Worm (Caenorhabditis elegans): ENCODE data around the gene ham-1.

The ham-1 gene

ce11 chrIV:12584146-12584545 lies 42.2 kb downstream of the ham-1 start (continued):
- TF ChIP-seq him-1 (tag; optimal IDR thresholded peaks at IDR 0.05) (no peak), sptf-2 (GFP tag; optimal IDR thresholded peaks at IDR 0.05) (no peak), K12H6.12 (tag; optimal IDR thresholded peaks at IDR 0.05) (peak; percentile 79), nhr-179 (tag; optimal IDR thresholded peaks at IDR 0.05) (no peak), lin-35 (GFP tag; optimal IDR thresholded peaks at IDR 0.05) (no peak), dox-1 (GFP tag; IDR thresholded peaks at IDR 0.05) (no peak), rcor-1 (GFP tag; IDR thresholded peaks at IDR 0.05) (no peak), bed-1 (GFP tag; IDR thresholded peaks at IDR 0.05) (no peak), ceh-79 (tag; optimal IDR thresholded peaks at IDR 0.05) (no peak), lin-26 (GFP tag; IDR thresholded peaks at IDR 0.05) (no peak), somi-1 (GFP tag; optimal IDR thresholded peaks at IDR 0.05) (no peak), hlh-12 (tag; optimal IDR thresholded peaks at IDR 0.05) (no peak), cebp-2 (GFP tag; IDR thresholded peaks at IDR 0.05) (no peak), B0019.2 (GFP tag; conservative IDR thresholded peaks at IDR 0.05) (no peak), hmg-20 (GFP tag; IDR thresholded peaks at IDR 0.05) (no peak), K11D2.4 (GFP tag; IDR thresholded peaks at IDR 0.05) (no peak)

DNA sequence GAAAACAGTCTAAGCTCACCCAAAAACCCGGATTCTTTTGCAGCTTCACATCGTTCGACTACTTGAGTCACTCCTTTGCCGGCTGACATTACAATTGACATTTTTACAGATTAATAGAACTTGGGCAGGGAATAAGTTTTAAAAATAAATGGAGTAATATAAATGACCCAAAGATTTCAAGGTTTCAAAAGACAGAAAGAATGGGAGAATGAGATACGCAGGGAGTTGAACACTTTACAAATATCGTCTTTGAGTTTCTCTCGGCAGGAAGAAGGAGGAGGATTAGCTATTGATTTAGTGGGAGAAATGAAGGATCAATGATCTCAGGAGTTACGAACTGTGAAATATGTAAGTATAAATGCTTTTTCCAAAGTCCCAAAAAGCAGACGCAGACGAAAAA lies 44.0 kb downstream of the ham-1 start, which contains the start of gene K08E7.8:
K08E7.8 (minus strand) TSS at position 101 of the 400 bp plus-strand sequence.
- TF ChIP-seq tbx-9 (tag; optimal IDR thresholded peaks at IDR 0.05; ENCODE audit: borderline replicate concordance), result no peak
- no peak for TF ChIP-seq rpc-1 (optimal IDR thresholded peaks at IDR 0.05)
- TF ChIP-seq rpc-1 (tag; optimal IDR thresholded peaks at IDR 0.05), result no peak
- TF ChIP-seq attf-5 (GFP tag; optimal IDR thresholded peaks at IDR 0.05), result no peak
- TF ChIP-seq ceh-27 (GFP tag; optimal IDR thresholded peaks at IDR 0.05), result no peak
- TF ChIP-seq nfyb-1 (GFP tag; IDR thresholded peaks at IDR 0.05), result no peak

DNA sequence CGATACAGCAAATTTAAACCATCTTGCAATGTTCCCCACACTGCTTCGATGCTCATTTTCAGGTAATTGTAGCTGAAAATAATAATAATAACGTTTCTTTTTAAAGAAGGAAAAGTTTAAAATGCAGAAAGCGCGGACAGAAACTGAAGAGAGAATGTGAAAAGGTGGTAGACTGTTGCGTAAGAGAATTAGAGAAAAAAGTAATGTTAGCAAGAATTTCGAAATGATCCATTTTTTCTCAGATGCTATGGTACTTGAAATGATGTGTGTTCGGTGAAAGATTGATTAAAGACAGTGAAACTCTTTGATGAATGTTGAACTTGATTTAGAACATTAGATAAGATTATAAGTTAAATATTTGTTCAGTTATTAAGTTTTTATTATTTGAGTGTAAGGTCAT lies 48.4 kb downstream of the ham-1 start, which contains the start of gene cul-6:
cul-6 (minus strand) TSS at position 79 of the 400 bp plus-strand sequence.
- TF ChIP-seq cebp-1 (GFP tag; IDR thresholded peaks at IDR 0.05) (no peak), cebp-1 (tag; optimal IDR thresholded peaks at IDR 0.05) (peak; percentile 55), tlf-1 (GFP tag; optimal IDR thresholded peaks at IDR 0.05) (no peak), B0261.1 (tag; optimal IDR thresholded peaks at IDR 0.05) (no peak)

DNA sequence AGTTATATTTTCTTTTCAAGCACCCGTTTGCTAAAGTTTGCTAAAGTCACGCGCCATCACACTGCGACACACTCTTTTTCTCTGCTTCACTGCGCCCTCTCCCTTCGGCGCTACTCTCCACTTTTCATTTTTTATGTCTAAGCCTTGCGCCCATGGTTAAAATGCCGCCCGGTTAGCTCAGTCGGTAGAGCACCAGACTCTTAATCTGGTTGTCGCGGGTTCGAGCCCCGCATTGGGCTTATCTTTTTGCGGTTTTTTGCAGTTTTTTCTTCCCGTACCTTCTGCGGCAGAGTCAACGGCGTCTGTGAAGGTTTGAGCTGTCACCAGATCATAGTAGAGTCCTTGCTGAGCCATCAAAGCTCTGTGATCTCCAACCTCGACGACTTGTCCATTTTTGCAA lies 52.6 kb downstream of the ham-1 start:
- TF ChIP-seq tbp1 (GFP tag; optimal IDR thresholded peaks at IDR 0.05), result peak; percentile 97
- TF ChIP-seq mes-4 (tag; optimal IDR thresholded peaks at IDR 0.05), result peak; percentile 18
- no peak for TF ChIP-seq bed-2 (GFP tag; IDR thresholded peaks at IDR 0.05)
- TF ChIP-seq F55B11.4 (tag; optimal IDR thresholded peaks at IDR 0.05; ENCODE audit: borderline replicate concordance, insufficient read depth), result no peak
- TF ChIP-seq nfyb-1 (GFP tag; IDR thresholded peaks at IDR 0.05), result peak; percentile 83
- no peak for TF ChIP-seq ceh-58 (GFP tag; IDR thresholded peaks at IDR 0.05)
- peak; percentile 1 for TF ChIP-seq hlh-12 (tag; optimal IDR thresholded peaks at IDR 0.05)
- peak; percentile 28 for TF ChIP-seq lsl-1 (GFP tag; optimal IDR thresholded peaks at IDR 0.05)
- peak; percentile 74 for TF ChIP-seq chd-7 (tag; optimal IDR thresholded peaks at IDR 0.05)
- 0 out of 2 replicates have a peak, but pooled peaks have one; percentile 35 for TF ChIP-seq C06A6.2 (GFP tag; conservative IDR thresholded peaks at IDR 0.05)
- TF ChIP-seq attf-5 (GFP tag; optimal IDR thresholded peaks at IDR 0.05), result peak; percentile 76
- TF ChIP-seq ceh-91 (GFP tag; IDR thresholded peaks at IDR 0.05), result peak; percentile 56
- TF ChIP-seq F10E7.11 (tag; optimal IDR thresholded peaks at IDR 0.05), result no peak
- TF ChIP-seq ztf-22 (GFP tag; optimal IDR thresholded peaks at IDR 0.05), result no peak
- TF ChIP-seq madf-3 (GFP tag; IDR thresholded peaks at IDR 0.05), result peak; percentile 57; the same call in 1 of the 2 replicates
- no peak for TF ChIP-seq lsy-27 (tag; optimal IDR thresholded peaks at IDR 0.05; ENCODE audit: borderline replicate concordance, insufficient read depth)
- TF ChIP-seq madf-6 (GFP tag; IDR thresholded peaks at IDR 0.05), result peak; percentile 47; the same call in 1 of the 2 replicates
- peak; percentile 62 for TF ChIP-seq ztf-18 (tag; optimal IDR thresholded peaks at IDR 0.05)
- TF ChIP-seq nhr-179 (tag; optimal IDR thresholded peaks at IDR 0.05), result no peak
- TF ChIP-seq F33H1.4 (GFP tag; IDR thresholded peaks at IDR 0.05), result no peak; the same call in 1 of the 2 replicates
- peak; percentile 69 for TF ChIP-seq lin-40 (tag; optimal IDR thresholded peaks at IDR 0.05)
- TF ChIP-seq hlh-26 (GFP tag; conservative IDR thresholded peaks at IDR 0.05), result no peak
- peak; percentile 45 for TF ChIP-seq D2030.7 (GFP tag; IDR thresholded peaks at IDR 0.05)
